Worm (Caenorhabditis elegans) whole organism, early embryonic: ENCODE results near the gene odr-10.

Experiments
- B0310.2 ChIP-seq: sonication (generic microtip); optimal IDR thresholded peaks from 2 replicates; lab custom pipeline; 2016; ENCODE audit warnings: mild to moderate bottlenecking, missing genetic modification characterization, missing compliant biosample characterization
- F13C5.2 ChIP-seq: sonication (generic microtip); optimal IDR thresholded peaks from 2 replicates; lab custom pipeline; 2017; ENCODE audit warnings: mild to moderate bottlenecking, missing genetic modification characterization, inconsistent platforms, missing compliant biosample characterization
- aly-1 ChIP-seq: sonication (generic microtip); optimal IDR thresholded peaks from 2 replicates; lab custom pipeline; 2016; ENCODE audit warnings: missing genetic modification characterization, missing compliant biosample characterization
- ama-1 ChIP-seq: fragments of 150-350 bp; optimal IDR thresholded peaks from 2 replicates; lab custom pipeline; 2014
- ets-7 ChIP-seq: sonication (generic microtip); optimal IDR thresholded peaks from 2 replicates; lab custom pipeline; 2016; ENCODE audit warnings: missing genotype, missing genetic modification characterization, missing compliant biosample characterization
- flt-1 ChIP-seq: fragments of 200-800 bp; sonication (Bioruptor generic); IDR thresholded peaks from 2 replicates; pipeline ENCODE4 v1.3.6; 2022; ENCODE audit warnings: missing genetic modification characterization, missing compliant biosample characterization
- hmbx-1 ChIP-seq: sonication (generic microtip); optimal IDR thresholded peaks from 2 replicates; lab custom pipeline; 2016; ENCODE audit warnings: mild to moderate bottlenecking, missing genetic modification characterization, missing compliant biosample characterization
- hmg-4 ChIP-seq: fragments of 200-800 bp; sonication (Bioruptor generic); optimal IDR thresholded peaks from 2 replicates; lab custom pipeline; 2018; ENCODE audit warnings: mild to moderate bottlenecking, missing genetic modification characterization, missing compliant biosample characterization
- hnd-1 ChIP-seq: sonication (generic microtip); optimal IDR thresholded peaks from 2 replicates; lab custom pipeline; 2016; ENCODE audit warnings: missing genetic modification characterization, missing compliant biosample characterization
- pes-1 ChIP-seq: fragments of 200-800 bp; sonication (Bioruptor generic); IDR thresholded peaks from 2 replicates; pipeline ENCODE4 v1.3.6; 2022; ENCODE audit warnings: missing genetic modification reagents, missing genetic modification characterization, missing compliant biosample characterization
- scrt-1 ChIP-seq: fragments of 200-800 bp; sonication (Bioruptor generic); IDR thresholded peaks from 2 replicates; pipeline ENCODE4 v1.3.6; 2022; ENCODE audit warnings: missing genetic modification characterization, missing compliant biosample characterization
- tbx-11 ChIP-seq: fragments of 200-800 bp; sonication (Bioruptor generic); IDR thresholded peaks from 2 replicates; pipeline ENCODE4 v1.3.6; 2022; ENCODE audit warnings: missing genetic modification characterization, missing compliant biosample characterization
- tra-4 ChIP-seq: sonication (generic microtip); optimal IDR thresholded peaks from 2 replicates; lab custom pipeline; 2017; ENCODE audit warnings: missing genetic modification characterization, missing compliant biosample characterization

DNA sequence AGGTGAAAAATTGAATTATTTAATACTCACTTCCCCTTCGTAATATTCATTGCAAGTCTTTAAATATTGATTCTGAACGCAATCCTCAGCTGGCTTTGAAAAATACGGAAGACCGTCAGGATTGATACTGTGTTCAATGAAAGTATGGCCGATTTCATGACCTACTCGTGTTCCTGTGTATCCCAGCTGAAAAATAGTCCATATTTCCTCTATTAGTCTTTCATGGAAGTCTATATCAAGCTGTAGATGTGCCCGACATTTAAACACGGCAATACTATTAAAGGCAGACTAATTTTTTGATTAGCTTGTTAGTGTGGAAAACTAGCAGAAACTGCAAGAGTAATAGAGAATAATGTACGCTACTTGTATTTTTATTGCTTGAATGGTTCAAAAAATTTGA lies 4.2 kb downstream of the odr-10 start:
- TF ChIP-seq ama-1 (lab: Kevin White, UChicago) (no peak), tbx-11 (GFP tag; lab: Robert Waterston, UW) (no peak), aly-1 (tag; lab: Kevin White, UChicago) (no peak), tra-4 (tag; lab: Kevin White, UChicago) (no peak), B0310.2 (no peak), hnd-1 (tag; lab: Kevin White, UChicago) (no peak), flt-1 (GFP tag; lab: Robert Waterston, UW) (no peak), F13C5.2 (tag; lab: Kevin White, UChicago) (no peak), hmbx-1 (tag; lab: Kevin White, UChicago) (no peak), pes-1 (GFP tag; lab: Robert Waterston, UW) (no peak), hmg-4 (no peak), ets-7 (tag; lab: Kevin White, UChicago) (no peak), scrt-1 (no peak)
